Fruit fly (Drosophila melanogaster): Measurements from ENCODE around the gene PIG-K.

dm6 chrX:1975879-1976601, 33.1 kb downstream of the PIG-K start:
- TF ChIP-seq CG10147 (GFP tag; optimal IDR thresholded peaks at IDR 0.05) = no peak
- TF ChIP-seq CG6813 (GFP tag; optimal IDR thresholded peaks at IDR 0.05) = no peak
